Fruit fly (Drosophila melanogaster): ENCODE measurements around the gene CG6565.

Gene CG6565

dm6 chr2L:13367378-13367777 is 6.4 kb upstream of the CG6565 start, which contains the start of gene Tap42 (continued):
- TF ChIP-seq ci (GFP tag; IDR thresholded peaks at IDR 0.05) = no peak
- TF ChIP-seq CG31365 (tag; optimal IDR thresholded peaks at IDR 0.05) = no peak
- no peak for TF ChIP-seq da (GFP tag; optimal IDR thresholded peaks at IDR 0.05)
- TF ChIP-seq CG14965 (GFP tag; optimal IDR thresholded peaks at IDR 0.05; ENCODE audit: borderline replicate concordance) = no peak
- TF ChIP-seq disco-r (GFP tag; optimal IDR thresholded peaks at IDR 0.05) = no peak
- TF ChIP-seq CG10267 (tag; optimal IDR thresholded peaks at IDR 0.05) = peak; percentile 49
- no peak for TF ChIP-seq CG18764 (GFP tag; optimal IDR thresholded peaks at IDR 0.05)
- no peak for TF ChIP-seq dmrt99B (tag; optimal IDR thresholded peaks at IDR 0.05)
- TF ChIP-seq hkb (optimal IDR thresholded peaks at IDR 0.05) = no peak
- TF ChIP-seq hkb (GFP tag; IDR thresholded peaks at IDR 0.05) = peak; percentile 30; the same call in 1 of the 2 replicates
- TF ChIP-seq bowl (GFP tag; IDR thresholded peaks at IDR 0.05) = no peak
- peak; percentile 81; the same call in 1 of the 2 replicates for TF ChIP-seq rib (GFP tag; IDR thresholded peaks at IDR 0.05)
- peak; percentile 50 for TF ChIP-seq CoRest (tag; optimal IDR thresholded peaks at IDR 0.05)
- no peak for TF ChIP-seq fd64A (GFP tag; optimal IDR thresholded peaks at IDR 0.05)
- no peak for TF ChIP-seq CG4424 (GFP tag; optimal IDR thresholded peaks at IDR 0.05)
- TF ChIP-seq CG14710 (tag; optimal IDR thresholded peaks at IDR 0.05) = peak; percentile 46
- TF ChIP-seq br (optimal IDR thresholded peaks at IDR 0.05) = no peak
- TF ChIP-seq caup (GFP tag; optimal IDR thresholded peaks at IDR 0.05; ENCODE audit: severe bottlenecking) = peak; percentile 19
- TF ChIP-seq twi (tag; optimal IDR thresholded peaks at IDR 0.05) = peak; percentile 11
- no peak for TF ChIP-seq Lhr (GFP tag; optimal IDR thresholded peaks at IDR 0.05)
- no peak for TF ChIP-seq sd (tag; optimal IDR thresholded peaks at IDR 0.05)
- no peak for TF ChIP-seq Gug (GFP tag; IDR thresholded peaks at IDR 0.05)
- peak; percentile 25 for TF ChIP-seq HmgZ (tag; optimal IDR thresholded peaks at IDR 0.05)
- no peak for TF ChIP-seq Spps (tag; optimal IDR thresholded peaks at IDR 0.05)
- peak in 1 of 2 experiments; percentile 6 for TF ChIP-seq dpn (GFP tag; optimal IDR thresholded peaks at IDR 0.05)
- no peak for TF ChIP-seq onecut (GFP tag; IDR thresholded peaks at IDR 0.05)
- no peak for TF ChIP-seq H15 (GFP tag; IDR thresholded peaks at IDR 0.05)
- no peak for TF ChIP-seq Sin3A (optimal IDR thresholded peaks at IDR 0.05)
- no peak for TF ChIP-seq CG12299 (tag; optimal IDR thresholded peaks at IDR 0.05)
- TF ChIP-seq CG18619 (GFP tag; optimal IDR thresholded peaks at IDR 0.05) = no peak
- peak; percentile 4 for TF ChIP-seq CG1602 (GFP tag; optimal IDR thresholded peaks at IDR 0.05)
- no peak for TF ChIP-seq pho (GFP tag; optimal IDR thresholded peaks at IDR 0.05)
- TF ChIP-seq CG6683 (GFP tag; optimal IDR thresholded peaks at IDR 0.05) = no peak
- peak; percentile 49 for TF ChIP-seq CG13424 (tag; optimal IDR thresholded peaks at IDR 0.05)
- no peak for TF ChIP-seq YL-1 (GFP tag; optimal IDR thresholded peaks at IDR 0.05)
- no peak for TF ChIP-seq CG13775 (GFP tag; optimal IDR thresholded peaks at IDR 0.05)
- TF ChIP-seq CG10543 (GFP tag; optimal IDR thresholded peaks at IDR 0.05) = peak; percentile 33
- TF ChIP-seq CG34422 (GFP tag; IDR thresholded peaks at IDR 0.05) = no peak; the same call in 2 of the 3 replicates
- TF ChIP-seq CG3726 (GFP tag; IDR thresholded peaks at IDR 0.05) = no peak
- no peak for TF ChIP-seq stc (GFP tag; IDR thresholded peaks at IDR 0.05)
- TF ChIP-seq CG11504 (tag; optimal IDR thresholded peaks at IDR 0.05) = peak; percentile 43
- no peak for TF ChIP-seq tgo (GFP tag; IDR thresholded peaks at IDR 0.05)
- no peak for TF ChIP-seq Asciz (GFP tag; optimal IDR thresholded peaks at IDR 0.05)
- TF ChIP-seq CG1529 (GFP tag; optimal IDR thresholded peaks at IDR 0.05) = no peak
- TF ChIP-seq al (GFP tag; IDR thresholded peaks at IDR 0.05) = no peak
- TF ChIP-seq E2f1 (GFP tag; IDR thresholded peaks at IDR 0.05) = no peak
- no peak for TF ChIP-seq pros (GFP tag; optimal IDR thresholded peaks at IDR 0.05)
- no peak for TF ChIP-seq CG5245 (GFP tag; optimal IDR thresholded peaks at IDR 0.05)
- TF ChIP-seq Xbp1 (GFP tag; optimal IDR thresholded peaks at IDR 0.05) = peak; percentile 28
- TF ChIP-seq Max (GFP tag; optimal IDR thresholded peaks at IDR 0.05) = no peak
- no peak for TF ChIP-seq CG8281 (tag; optimal IDR thresholded peaks at IDR 0.05)
- peak; percentile 72 for TF ChIP-seq phol (tag; optimal IDR thresholded peaks at IDR 0.05)
